Fruit fly (Drosophila melanogaster): Measurements from ENCODE around the gene jdp.

Gene jdp

dm6 chr3R:30540196-30540595 lies 13.4 kb upstream of the jdp start:
- TF ChIP-seq jim (GFP tag; optimal IDR thresholded peaks at IDR 0.05) = no peak
- TF ChIP-seq dmrt93B (GFP tag; optimal IDR thresholded peaks at IDR 0.05) = peak; percentile 23
- peak; percentile 34 for TF ChIP-seq fru (GFP tag; optimal IDR thresholded peaks at IDR 0.05)
- peak; percentile 12 for TF ChIP-seq Sp1 (GFP tag; optimal IDR thresholded peaks at IDR 0.05)
- TF ChIP-seq Hr78 (GFP tag; optimal IDR thresholded peaks at IDR 0.05) = no peak
- no peak for TF ChIP-seq dsf (GFP tag; optimal IDR thresholded peaks at IDR 0.05; ENCODE audit: borderline replicate concordance)
- peak; percentile 53 for TF ChIP-seq HLH106 (tag; optimal IDR thresholded peaks at IDR 0.05)
- TF ChIP-seq sv (GFP tag; optimal IDR thresholded peaks at IDR 0.05) = peak; percentile 80
- TF ChIP-seq lola (GFP tag; optimal IDR thresholded peaks at IDR 0.05) = no peak
- TF ChIP-seq GATAd (GFP tag; optimal IDR thresholded peaks at IDR 0.05) = no peak
- TF ChIP-seq ey (GFP tag; optimal IDR thresholded peaks at IDR 0.05) = peak; percentile 61
- TF ChIP-seq h (GFP tag; optimal IDR thresholded peaks at IDR 0.05) = peak; percentile 62
- TF ChIP-seq foxo (GFP tag; optimal IDR thresholded peaks at IDR 0.05) = peak in 1 of 2 experiments; percentile 51
- TF ChIP-seq N (GFP tag; optimal IDR thresholded peaks at IDR 0.05) = no peak
- TF ChIP-seq woc (GFP tag; optimal IDR thresholded peaks at IDR 0.05) = no peak
- no peak for TF ChIP-seq Jra (GFP tag; optimal IDR thresholded peaks at IDR 0.05)
- peak; percentile 60 for TF ChIP-seq rgr (GFP tag; optimal IDR thresholded peaks at IDR 0.05)
- TF ChIP-seq tai (GFP tag; optimal IDR thresholded peaks at IDR 0.05) = no peak
- no peak for TF ChIP-seq sage (GFP tag; optimal IDR thresholded peaks at IDR 0.05)
- no peak for TF ChIP-seq Myc (optimal IDR thresholded peaks at IDR 0.05)
- TF ChIP-seq pan (optimal IDR thresholded peaks at IDR 0.05) = no peak
- TF ChIP-seq OdsH (GFP tag; optimal IDR thresholded peaks at IDR 0.05) = peak; percentile 19
- no peak for TF ChIP-seq dl (GFP tag; optimal IDR thresholded peaks at IDR 0.05; ENCODE audit: insufficient read depth in 1 of 2, partially characterized antibody in 2 of 2)
- TF ChIP-seq CG9705 (GFP tag; optimal IDR thresholded peaks at IDR 0.05) = peak; percentile 47
- TF ChIP-seq psq (GFP tag; optimal IDR thresholded peaks at IDR 0.05) = peak; percentile 1
- peak; percentile 54 for TF ChIP-seq br (GFP tag; optimal IDR thresholded peaks at IDR 0.05)
- TF ChIP-seq Hnf4 (GFP tag; optimal IDR thresholded peaks at IDR 0.05) = peak; percentile 40
- no peak for TF ChIP-seq brk (GFP tag; optimal IDR thresholded peaks at IDR 0.05)
- no peak for TF ChIP-seq Hr83 (GFP tag; optimal IDR thresholded peaks at IDR 0.05; ENCODE audit: poor library complexity, severe bottlenecking)
- TF ChIP-seq Abd-B (GFP tag; optimal IDR thresholded peaks at IDR 0.05) = no peak
- TF ChIP-seq Dfd (GFP tag; optimal IDR thresholded peaks at IDR 0.05) = no peak

dm6 chr3R:30536919-30537318 lies 10.1 kb upstream of the jdp start:
- TF ChIP-seq rgr (GFP tag; optimal IDR thresholded peaks at IDR 0.05) (no peak), dmrt93B (GFP tag; optimal IDR thresholded peaks at IDR 0.05) (no peak), usp (GFP tag; optimal IDR thresholded peaks at IDR 0.05) (no peak), woc (GFP tag; optimal IDR thresholded peaks at IDR 0.05) (no peak), Dfd (GFP tag; optimal IDR thresholded peaks at IDR 0.05) (no peak), CrebA (GFP tag; optimal IDR thresholded peaks at IDR 0.05; ENCODE audit: borderline replicate concordance) (no peak), Abd-B (GFP tag; optimal IDR thresholded peaks at IDR 0.05) (no peak), CG9705 (GFP tag; optimal IDR thresholded peaks at IDR 0.05) (no peak), jim (GFP tag; optimal IDR thresholded peaks at IDR 0.05) (no peak), CG32264 (GFP tag; optimal IDR thresholded peaks at IDR 0.05) (no peak), Hnf4 (GFP tag; optimal IDR thresholded peaks at IDR 0.05) (no peak)

- TF ChIP-seq GATAd (GFP tag; optimal IDR thresholded peaks at IDR 0.05) (no peak), ey (GFP tag; optimal IDR thresholded peaks at IDR 0.05) (no peak), lola (GFP tag; optimal IDR thresholded peaks at IDR 0.05) (no peak), woc (GFP tag; optimal IDR thresholded peaks at IDR 0.05) (no peak), Hr83 (GFP tag; optimal IDR thresholded peaks at IDR 0.05; ENCODE audit: poor library complexity, severe bottlenecking) (no peak), CrebA (GFP tag; optimal IDR thresholded peaks at IDR 0.05; ENCODE audit: borderline replicate concordance) (no peak), tai (GFP tag; optimal IDR thresholded peaks at IDR 0.05) (no peak), fru (GFP tag; optimal IDR thresholded peaks at IDR 0.05) (no peak)
Measured at dm6 chr3R:30536432-30536831, 9.6 kb upstream of the jdp start.

- TF ChIP-seq jim (GFP tag; optimal IDR thresholded peaks at IDR 0.05) (no peak), Rel (GFP tag; optimal IDR thresholded peaks at IDR 0.05) (no peak), Rel (tag; optimal IDR thresholded peaks at IDR 0.05) (peak; percentile 28)
Measured at dm6 chr3R:30534444-30534843, 7.6 kb upstream of the jdp start.
